Worm (Caenorhabditis elegans): ENCODE data around the gene vps-15.

ce11 chrII:11935266-11935665 is 19.6 kb upstream of the vps-15 start, which contains the start of gene lin-29:
- TF ChIP-seq him-1 (tag; optimal IDR thresholded peaks at IDR 0.05) (no peak), dao-5 (tag; optimal IDR thresholded peaks at IDR 0.05) (no peak)

Measured in whole organism, L4/young adult.